Worm (Caenorhabditis elegans) whole organism, L4 larva: Measurements from ENCODE around the gene daf-2.

Source experiments
- F37D6.2 ChIP-seq: sonication (generic microtip); optimal IDR thresholded peaks from 2 replicates; lab custom pipeline; 2016; ENCODE audit warnings: mild to moderate bottlenecking, missing genetic modification characterization, missing compliant biosample characterization
- Y75B8A.6 ChIP-seq: fragments of 200-800 bp; sonication (Bioruptor generic); IDR thresholded peaks from 2 replicates; pipeline ENCODE4 v1.3.6; 2022; ENCODE audit warnings: missing genetic modification reagents, missing genetic modification characterization, missing compliant biosample characterization
- ama-1 ChIP-seq: fragments of 150-350 bp; optimal IDR thresholded peaks from 2 replicates; lab custom pipeline; 2014; ENCODE audit warnings: inconsistent platforms, mixed read lengths
- egl-43 ChIP-seq: fragments of 200-800 bp; sonication (Bioruptor generic); IDR thresholded peaks from 2 replicates; pipeline ENCODE4 v1.3.6; 2022; ENCODE audit warnings: missing genetic modification reagents, missing genetic modification characterization, missing compliant biosample characterization
- lin-29 ChIP-seq: fragments of 200-800 bp; sonication (Bioruptor generic); IDR thresholded peaks from 2 replicates; pipeline ENCODE4 v1.3.6; 2022; ENCODE audit warnings: missing genetic modification reagents, missing genetic modification characterization, missing compliant biosample characterization
- nhr-11 ChIP-seq: fragments of 150-350 bp; optimal IDR thresholded peaks from 2 replicates; lab custom pipeline; 2014; ENCODE audit warnings: missing biosample characterization, missing genetic modification characterization
- nhr-76 ChIP-seq: fragments of 150-350 bp; optimal IDR thresholded peaks from 2 replicates; lab custom pipeline; 2014; ENCODE audit warnings: missing biosample characterization, missing genetic modification characterization
- pha-4 ChIP-seq, 2 experiments: fragments of 150-350 bp in 1 of 2; fragments of 200-800 bp in 1 of 2; sonication (Bioruptor generic) in 1 of 2; IDR thresholded peaks in 1 of 2; optimal IDR thresholded peaks in 1 of 2; 2 replicates each; pipeline versions ENCODE4 v1.3.6 to Lab custom; 2014 to 2022; ENCODE audit warnings: missing genetic modification characterization in 2 of 2, missing genetic modification reagents in 2 of 2, missing biosample characterization in 1 of 2, missing compliant biosample characterization in 1 of 2
- snpc-4 ChIP-seq: fragments of 150-350 bp; optimal IDR thresholded peaks from 2 replicates; lab custom pipeline; 2014; ENCODE audit warnings: missing biosample characterization, missing genetic modification characterization
- ztf-11 ChIP-seq: fragments of 150-350 bp; optimal IDR thresholded peaks from 2 replicates; lab custom pipeline; 2014; ENCODE audit warnings: missing biosample characterization, missing genetic modification characterization

DNA sequence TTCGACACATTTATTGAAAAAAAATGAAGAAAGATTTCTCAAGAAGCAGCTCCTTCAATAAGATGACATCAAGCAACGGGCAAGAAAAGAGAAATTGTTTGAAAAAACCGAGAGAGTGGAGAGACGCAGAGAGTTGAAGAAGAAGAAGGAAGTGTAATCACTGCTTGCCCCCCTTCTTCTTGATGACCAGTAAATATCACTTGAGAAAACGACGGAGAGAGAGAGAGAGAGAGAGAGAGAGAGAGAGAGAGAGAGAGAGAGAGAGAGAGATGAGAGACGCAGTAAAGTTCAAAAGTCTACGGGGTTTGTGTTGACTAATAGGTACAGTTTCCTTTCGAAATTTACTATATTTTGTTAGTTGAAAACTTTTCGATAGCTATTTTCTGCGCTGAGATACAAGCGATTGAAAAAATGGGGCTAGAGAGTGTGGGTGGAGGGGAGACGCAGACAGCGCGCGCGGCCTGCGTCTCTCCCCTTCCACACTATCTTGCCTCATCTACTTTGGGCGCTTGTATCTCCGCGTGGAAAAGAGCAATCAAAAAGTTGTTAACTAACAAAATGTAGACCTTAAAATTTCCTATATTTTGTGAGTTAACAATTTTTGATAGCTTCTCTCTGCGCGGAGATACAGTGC lies 25.3 kb upstream of the daf-2 start:
- TF ChIP-seq egl-43 (GFP tag; lab: Robert Waterston, UW) (no peak), ama-1 (lab: Kevin White, UChicago) (no peak), snpc-4 (tag; lab: Kevin White, UChicago) (no peak), nhr-76 (tag; lab: Kevin White, UChicago) (no peak), lin-29 (GFP tag; lab: Robert Waterston, UW) (no peak), nhr-11 (tag; lab: Kevin White, UChicago) (peak; percentile 41), F37D6.2 (no peak), ztf-11 (tag; lab: Kevin White, UChicago) (no peak), pha-4 (GFP tag; IDR thresholded peaks at IDR 0.05; lab: Robert Waterston, UW) (no peak; the same call in 1 of the 2 replicates), pha-4 (tag; optimal IDR thresholded peaks at IDR 0.05; lab: Kevin White, UChicago) (no peak), Y75B8A.6 (GFP tag; lab: Robert Waterston, UW) (no peak)
